Fruit fly (Drosophila melanogaster) whole organism, prepupa: Measurements from ENCODE around the gene CG13917.
A peak's percentile ranks its signal among the peaks of the same experiment; 100 is the strongest.

ENCODE experiments used
- CG10631 ChIP-seq: fragments of 200-800 bp; sonication (Bioruptor generic); optimal IDR thresholded peaks from 2 replicates; lab custom pipeline; 2016; ENCODE audit warnings: missing biosample characterization, missing genetic modification characterization
- CG11762 ChIP-seq: fragments of 200-800 bp; sonication (Bioruptor generic); optimal IDR thresholded peaks from 3 replicates; lab custom pipeline; 2016; ENCODE audit warnings: missing biosample characterization, missing genetic modification characterization; ENCODE audit not compliant: insufficient read depth
- CG1621 ChIP-seq: fragments of 200-800 bp; sonication (Bioruptor generic); optimal IDR thresholded peaks from 3 replicates; lab custom pipeline; 2018; ENCODE audit warnings: missing biosample characterization, mild to moderate bottlenecking, missing genetic modification characterization
- CG16779 ChIP-seq: fragments of 200-800 bp; sonication (Bioruptor generic); optimal IDR thresholded peaks from 3 replicates; lab custom pipeline; 2017; ENCODE audit warnings: missing biosample characterization, mild to moderate bottlenecking, missing genetic modification characterization
- CG31627 ChIP-seq: fragments of 200-800 bp; sonication (Bioruptor generic); optimal IDR thresholded peaks from 3 replicates; lab custom pipeline; 2016; ENCODE audit warnings: missing biosample characterization, missing genetic modification characterization
- CG32006 ChIP-seq: fragments of 200-800 bp; sonication (Bioruptor generic); optimal IDR thresholded peaks from 3 replicates; lab custom pipeline; 2017; ENCODE audit warnings: missing biosample characterization, mild to moderate bottlenecking, missing genetic modification characterization
- CG3919 ChIP-seq: fragments of 200-800 bp; sonication (Bioruptor generic); optimal IDR thresholded peaks from 3 replicates; lab custom pipeline; 2016; ENCODE audit warnings: missing biosample characterization, missing genetic modification characterization
- CG4318 ChIP-seq: fragments of 200-800 bp; sonication (Bioruptor generic); optimal IDR thresholded peaks from 3 replicates; lab custom pipeline; 2017; ENCODE audit warnings: missing biosample characterization, mild to moderate bottlenecking, missing genetic modification characterization
- CG6276 ChIP-seq: fragments of 200-800 bp; sonication (Bioruptor generic); optimal IDR thresholded peaks from 2 replicates; lab custom pipeline; 2017; ENCODE audit warnings: missing biosample characterization, mild to moderate bottlenecking, missing genetic modification characterization
- CG6808 ChIP-seq: fragments of 200-800 bp; sonication (Bioruptor generic); optimal IDR thresholded peaks from 3 replicates; lab custom pipeline; 2017; ENCODE audit warnings: missing biosample characterization, missing genetic modification characterization, mild to moderate bottlenecking, moderate library complexity, missing genetic modification reagents
- CG6854 ChIP-seq: fragments of 200-800 bp; sonication (Bioruptor generic); optimal IDR thresholded peaks from 2 replicates; lab custom pipeline; 2017; ENCODE audit warnings: missing biosample characterization, mild to moderate bottlenecking, missing genetic modification characterization
- CG7368 ChIP-seq: fragments of 200-800 bp; sonication (Bioruptor generic); optimal IDR thresholded peaks from 3 replicates; lab custom pipeline; 2016; ENCODE audit warnings: missing biosample characterization, missing genetic modification characterization
- CG8119 ChIP-seq: fragments of 200-800 bp; sonication (Bioruptor generic); IDR thresholded peaks from 3 replicates; pipeline ENCODE4 v1.3.6; 2022; ENCODE audit warnings: missing biosample characterization, missing genetic modification characterization
- CG8319 ChIP-seq: fragments of 200-800 bp; sonication (Bioruptor generic); optimal IDR thresholded peaks from 3 replicates; lab custom pipeline; 2016; ENCODE audit warnings: missing biosample characterization, missing genetic modification characterization
- CG8632 ChIP-seq: fragments of 200-800 bp; sonication (Bioruptor generic); optimal IDR thresholded peaks from 3 replicates; lab custom pipeline; 2016; ENCODE audit warnings: missing biosample characterization, missing genetic modification characterization
- CG9139 ChIP-seq: fragments of 200-800 bp; sonication (Bioruptor generic); optimal IDR thresholded peaks from 3 replicates; lab custom pipeline; 2017; ENCODE audit warnings: missing biosample characterization, mild to moderate bottlenecking, missing genetic modification characterization
- Eip75B ChIP-seq: fragments of 200-800 bp; sonication (Bioruptor generic); optimal IDR thresholded peaks from 3 replicates; lab custom pipeline; 2016; ENCODE audit warnings: missing biosample characterization, missing genetic modification characterization
- Eip78C ChIP-seq: fragments of 200-800 bp; sonication (Bioruptor generic); peaks from one replicate; lab custom pipeline; 2016; ENCODE audit warnings: missing biosample characterization, missing genetic modification characterization
- Eip93F ChIP-seq: fragments of 200-800 bp; sonication (Bioruptor generic); optimal IDR thresholded peaks from 2 replicates; lab custom pipeline; 2016; ENCODE audit warnings: missing biosample characterization, mild to moderate bottlenecking, missing genetic modification characterization
- Gug ChIP-seq: fragments of 200-800 bp; sonication (Bioruptor generic); IDR thresholded peaks from 2 replicates; pipeline ENCODE4 v1.3.6; 2022; ENCODE audit warnings: missing biosample characterization, missing genetic modification characterization
- Hr39 ChIP-seq: fragments of 200-800 bp; sonication (Bioruptor generic); optimal IDR thresholded peaks from 2 replicates; lab custom pipeline; 2016; ENCODE audit warnings: missing biosample characterization, missing genetic modification characterization
- Hr4 ChIP-seq: fragments of 200-800 bp; sonication (Bioruptor generic); optimal IDR thresholded peaks from 3 replicates; lab custom pipeline; 2016; ENCODE audit warnings: missing biosample characterization, missing genetic modification characterization
- Lpt ChIP-seq: fragments of 200-800 bp; sonication (Bioruptor generic); optimal IDR thresholded peaks from 3 replicates; lab custom pipeline; 2016; ENCODE audit warnings: missing biosample characterization, missing genetic modification characterization
- Met ChIP-seq: fragments of 200-800 bp; sonication (Bioruptor generic); optimal IDR thresholded peaks from 3 replicates; lab custom pipeline; 2016; ENCODE audit warnings: missing biosample characterization, missing genetic modification characterization
- Sox14 ChIP-seq: fragments of 200-800 bp; sonication (Bioruptor generic); optimal IDR thresholded peaks from 3 replicates; lab custom pipeline; 2016; ENCODE audit warnings: missing biosample characterization, missing genetic modification characterization
- Sox15 ChIP-seq: fragments of 200-800 bp; sonication (Bioruptor generic); optimal IDR thresholded peaks from 3 replicates; lab custom pipeline; 2016; ENCODE audit warnings: missing biosample characterization, missing genetic modification characterization
- achi ChIP-seq: fragments of 200-800 bp; sonication (Bioruptor generic); optimal IDR thresholded peaks from 3 replicates; lab custom pipeline; 2016; ENCODE audit warnings: missing biosample characterization, missing genetic modification characterization
- dsx ChIP-seq: fragments of 200-800 bp; optimal IDR thresholded peaks from 3 replicates; lab custom pipeline; 2019; ENCODE audit warnings: missing biosample characterization, mild to moderate bottlenecking, missing genetic modification characterization, moderate library complexity; ENCODE audit not compliant: poor library complexity, severe bottlenecking
- esn ChIP-seq: fragments of 200-800 bp; sonication (Bioruptor generic); optimal IDR thresholded peaks from 2 replicates; lab custom pipeline; 2016; ENCODE audit warnings: missing biosample characterization, mild to moderate bottlenecking, missing genetic modification characterization, moderate library complexity
- fkh ChIP-seq: fragments of 200-800 bp; sonication (Bioruptor generic); optimal IDR thresholded peaks from 3 replicates; lab custom pipeline; 2017; ENCODE audit warnings: missing biosample characterization, mild to moderate bottlenecking, missing genetic modification characterization, moderate library complexity
- lz ChIP-seq: fragments of 200-800 bp; sonication (Bioruptor generic); optimal IDR thresholded peaks from 3 replicates; lab custom pipeline; 2016; ENCODE audit warnings: missing biosample characterization, missing genetic modification characterization
- net ChIP-seq: fragments of 200-800 bp; sonication (Bioruptor generic); optimal IDR thresholded peaks from 3 replicates; lab custom pipeline; 2016; ENCODE audit warnings: missing biosample characterization, missing genetic modification characterization
- pdm3 ChIP-seq: fragments of 200-800 bp; sonication (Bioruptor generic); optimal IDR thresholded peaks from 3 replicates; lab custom pipeline; 2016; ENCODE audit warnings: missing biosample characterization, missing genetic modification characterization
- spab ChIP-seq: fragments of 200-800 bp; sonication (Bioruptor generic); optimal IDR thresholded peaks from 2 replicates; lab custom pipeline; 2017; ENCODE audit warnings: missing biosample characterization, mild to moderate bottlenecking, missing genetic modification characterization, missing genetic modification reagents
- ss ChIP-seq, 2 experiments: fragments of 200-800 bp; sonication (Bioruptor generic); optimal IDR thresholded peaks; 2 replicates in 1 of 2; 3 replicates in 1 of 2; lab custom pipeline; 2017 to 2018; ENCODE audit warnings: mild to moderate bottlenecking in 2 of 2, missing biosample characterization in 2 of 2, missing genetic modification characterization in 2 of 2, moderate library complexity in 1 of 2
- topi ChIP-seq: fragments of 200-800 bp; sonication (Bioruptor generic); optimal IDR thresholded peaks from 3 replicates; lab custom pipeline; 2016; ENCODE audit warnings: missing biosample characterization, missing genetic modification characterization

The CG13917 gene

DNA sequence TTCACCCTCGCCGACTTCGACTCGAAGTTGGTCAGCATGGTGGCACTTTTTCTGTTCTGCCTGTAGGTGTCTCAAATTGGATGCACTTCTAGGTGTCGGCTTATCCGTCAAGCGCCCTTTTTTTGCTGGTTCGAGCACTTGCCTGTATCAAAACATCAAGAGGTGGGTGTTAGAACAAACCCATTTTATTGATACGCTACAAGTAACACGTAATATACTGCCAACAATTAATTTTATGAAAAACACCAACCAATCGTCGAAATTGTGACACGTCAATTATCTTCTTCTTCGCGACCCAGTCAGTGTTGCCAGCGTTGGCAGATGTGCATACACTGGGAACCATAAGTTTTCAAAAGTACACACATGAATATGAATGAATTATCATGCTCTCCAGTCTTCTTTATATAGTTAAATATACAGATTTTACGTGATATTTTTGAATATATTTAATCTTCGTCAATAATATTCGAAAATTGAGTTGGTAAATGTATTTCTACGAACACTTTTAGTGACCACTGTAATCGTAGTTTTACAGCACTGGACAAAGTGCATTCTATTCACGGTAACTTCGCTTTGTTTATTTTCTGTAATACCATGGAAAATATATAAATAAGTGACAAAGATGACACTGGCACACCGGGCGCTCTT is 68.5 kb downstream of the CG13917 start, which contains the start of the genes alphaCOP and CG13919 (continued):
- TF ChIP-seq net (GFP tag; lab: Kevin White, UChicago) (peak; percentile 96), CG6276 (GFP tag; lab: Kevin White, UChicago) (no peak), CG16779 (tag; lab: Kevin White, UChicago) (peak; percentile 91), Eip93F (no peak), CG8119 (GFP tag; lab: Robert Waterston, UW) (peak; percentile 99), dsx (GFP tag; lab: Kevin White, UChicago) (peak; percentile 98), CG7368 (peak; percentile 91), lz (GFP tag; lab: Kevin White, UChicago) (peak; percentile 98), CG8319 (peak; percentile 96), Lpt (GFP tag; lab: Kevin White, UChicago) (peak; percentile 97), fkh (GFP tag; lab: Kevin White, UChicago) (peak; percentile 94), CG11762 (GFP tag; lab: Kevin White, UChicago) (peak; percentile 94), CG32006 (GFP tag; lab: Kevin White, UChicago) (peak; percentile 97), Gug (GFP tag; lab: Robert Waterston, UW) (peak; percentile 96), Sox15 (GFP tag; lab: Kevin White, UChicago) (peak; percentile 97), pdm3 (GFP tag; lab: Kevin White, UChicago) (peak; percentile 98), Hr39 (GFP tag; lab: Kevin White, UChicago) (peak; percentile 97), Hr4 (GFP tag; lab: Kevin White, UChicago) (peak; percentile 98), ss (GFP tag; optimal IDR thresholded peaks at IDR 0.05; lab: Kevin White, UChicago) (peak; percentile 94 to 97), CG9139 (GFP tag; lab: Kevin White, UChicago) (peak; percentile 95)
- TF ChIP-seq, all 60 proteins: peak for 55

DNA sequence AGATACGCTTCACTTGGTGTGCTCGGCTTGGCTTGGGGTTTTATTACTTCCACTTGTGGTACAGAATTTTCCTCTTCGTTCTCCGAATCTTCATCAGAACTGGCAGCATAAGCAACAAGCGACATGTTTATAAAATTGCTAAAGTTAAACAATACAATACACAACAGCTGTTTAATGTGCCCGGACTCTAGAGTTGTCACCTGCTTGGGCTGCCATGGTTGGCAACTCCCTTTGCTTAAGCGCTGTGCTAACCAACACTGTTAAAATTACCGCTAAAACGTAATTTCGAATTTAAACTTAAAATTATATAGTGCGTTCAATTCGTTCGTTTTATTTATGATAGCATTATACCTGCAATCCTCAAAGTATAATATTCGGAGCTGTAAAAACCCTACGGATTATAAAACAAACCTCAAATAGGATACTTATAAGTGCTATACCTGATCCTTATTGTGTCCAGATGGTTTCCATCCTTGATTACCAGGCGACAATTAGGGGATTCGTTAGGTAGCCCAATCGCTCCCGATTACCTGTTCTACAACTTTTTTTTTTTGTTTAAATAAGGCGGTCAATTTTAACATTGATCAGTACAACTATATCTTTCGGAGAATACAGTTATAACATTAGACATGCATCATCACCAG is 70.9 kb downstream of the CG13917 start, which contains the start of the genes CG17249 and Bro:
Gene CG17249, minus strand, starts transcription at position 189 of the 644 bp plus-strand sequence.
Gene Bro, plus strand, starts transcription at position 594 of the 644 bp plus-strand sequence.
- no peak for TF ChIP-seq Eip75B (GFP tag; lab: Kevin White, UChicago)
- TF ChIP-seq CG16779 (tag; lab: Kevin White, UChicago), result no peak
- peak; percentile 34 for TF ChIP-seq Eip78C
- TF ChIP-seq CG31627 (GFP tag; lab: Kevin White, UChicago), result peak; percentile 53
- TF ChIP-seq CG3919, result peak; percentile 13
- TF ChIP-seq Eip93F, result no peak
- no peak for TF ChIP-seq spab (GFP tag; lab: Kevin White, UChicago)
- peak; percentile 78 for TF ChIP-seq CG1621 (tag; lab: Kevin White, UChicago)
- TF ChIP-seq Sox14 (GFP tag; lab: Kevin White, UChicago), result peak; percentile 64
- TF ChIP-seq topi (GFP tag; lab: Kevin White, UChicago), result peak; percentile 11
- no peak for TF ChIP-seq CG10631 (GFP tag; lab: Kevin White, UChicago)
- TF ChIP-seq lz (GFP tag; lab: Kevin White, UChicago), result peak; percentile 27
- TF ChIP-seq esn (GFP tag; lab: Kevin White, UChicago), result peak; percentile 29

DNA sequence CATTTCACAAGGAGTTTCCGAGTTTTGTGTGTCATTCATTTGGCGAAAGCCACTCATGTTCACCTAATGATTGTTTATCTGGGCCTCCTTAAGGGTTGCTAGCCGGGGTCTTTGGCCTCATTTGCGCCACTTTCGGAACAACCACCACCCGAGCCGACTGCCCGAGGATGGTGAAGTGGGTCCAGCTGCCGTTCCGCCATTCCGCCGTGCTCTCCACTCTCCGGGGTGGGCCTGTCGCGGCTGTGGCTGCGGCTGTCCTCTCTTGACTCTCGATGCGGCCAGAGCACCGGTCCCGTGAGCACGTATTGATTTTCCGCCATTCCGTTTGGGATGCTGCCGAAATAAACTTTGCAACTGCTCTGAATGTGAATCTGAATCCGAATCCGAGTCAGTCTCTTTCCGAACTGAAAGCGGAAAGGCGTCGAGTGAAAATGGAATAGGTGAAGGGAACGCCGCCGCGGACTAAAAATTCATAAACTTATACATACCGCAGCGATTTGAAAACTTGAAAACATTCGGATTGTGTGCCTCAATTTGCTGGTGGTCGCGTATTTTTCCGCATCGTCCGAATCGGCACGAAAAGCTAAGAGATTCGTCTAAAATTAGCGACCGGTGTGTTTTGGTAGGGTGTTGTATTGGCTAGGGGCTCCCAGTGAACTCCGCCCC is 72.3 kb downstream of the CG13917 start, which contains the start of gene CG13920:
Gene CG13920, plus strand, starts transcription at position 255 of the 666 bp plus-strand sequence.
- TF ChIP-seq spab (GFP tag; lab: Kevin White, UChicago) (no peak), CG6808 (GFP tag; lab: Kevin White, UChicago) (no peak), CG31627 (GFP tag; lab: Kevin White, UChicago) (no peak), Eip93F (no peak), Met (GFP tag; lab: Kevin White, UChicago) (no peak), CG6276 (GFP tag; lab: Kevin White, UChicago) (no peak), CG7368 (no peak), CG6854 (GFP tag; lab: Kevin White, UChicago) (no peak), topi (GFP tag; lab: Kevin White, UChicago) (no peak), CG8119 (GFP tag; lab: Robert Waterston, UW) (no peak), ss (GFP tag; optimal IDR thresholded peaks at IDR 0.05; lab: Kevin White, UChicago) (no peak), CG4318 (no peak), CG32006 (GFP tag; lab: Kevin White, UChicago) (no peak), Hr4 (GFP tag; lab: Kevin White, UChicago) (no peak), net (GFP tag; lab: Kevin White, UChicago) (no peak), Eip78C (no peak), Eip75B (GFP tag; lab: Kevin White, UChicago) (no peak), Hr39 (GFP tag; lab: Kevin White, UChicago) (no peak), CG8632 (GFP tag; lab: Kevin White, UChicago) (no peak), achi (GFP tag; lab: Kevin White, UChicago) (no peak)
- TF ChIP-seq, all 60 proteins: peak for 0
